Worm (Caenorhabditis elegans) whole organism, midembryonic: ENCODE measurements around the gene C35B1.9.

Experiments used
- cog-1 ChIP-seq: sonication (generic microtip); optimal IDR thresholded peaks from 2 replicates; lab custom pipeline; 2016; ENCODE audit warnings: missing genetic modification characterization, missing compliant biosample characterization
- ref-1 ChIP-seq: fragments of 200-800 bp; sonication (Bioruptor generic); conservative IDR thresholded peaks from 2 replicates; pipeline ENCODE4 v1.3.6; 2022; ENCODE audit warnings: missing genetic modification reagents, missing genetic modification characterization, missing compliant biosample characterization

DNA sequence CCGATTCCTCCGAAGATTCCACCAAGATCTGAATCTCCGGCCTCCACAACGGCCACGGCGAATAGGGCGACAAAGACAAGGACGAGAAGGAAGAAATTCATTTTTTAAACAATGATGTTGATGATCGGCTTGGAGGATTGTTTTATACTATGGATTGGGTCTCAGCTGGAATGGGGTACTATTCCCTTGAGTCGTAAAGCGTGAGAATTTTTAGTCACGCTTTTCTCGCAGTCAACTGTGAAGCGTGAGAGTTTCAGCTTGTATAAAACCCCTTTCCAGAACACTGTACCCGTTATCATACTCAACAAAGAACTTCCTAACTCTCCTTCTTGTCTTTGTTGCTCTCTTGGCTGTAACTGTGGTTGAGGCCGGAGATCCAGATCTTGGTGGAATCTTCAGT is 33.8 kb upstream of the C35B1.9 start, which contains the start of gene F49F1.15:
- TF ChIP-seq ref-1 (GFP tag; lab: Robert Waterston, UW) (no peak), cog-1 (no peak)
